Fruit fly (Drosophila melanogaster): ENCODE measurements around the gene fng.

dm6 chr3L:20988862-20989261 lies 39.5 kb upstream of the fng start:
- TF ChIP-seq CG6175 (GFP tag; IDR thresholded peaks at IDR 0.05) (no peak), cad (GFP tag; optimal IDR thresholded peaks at IDR 0.05) (no peak), Sin3A (optimal IDR thresholded peaks at IDR 0.05) (no peak), ssp (GFP tag; IDR thresholded peaks at IDR 0.05) (no peak), BtbVII (GFP tag; optimal IDR thresholded peaks at IDR 0.05) (no peak)

Data from whole organism, embryonic.